Worm (Caenorhabditis elegans) whole organism, L2 larva: Measurements from ENCODE around the gene hmp-1.

Source experiments
- C34F6.9 ChIP-seq: fragments of 150-350 bp; optimal IDR thresholded peaks from 2 replicates; lab custom pipeline; 2014; ENCODE audit warnings: missing biosample characterization, missing genetic modification characterization
- F13H6.1 ChIP-seq: sonication (generic microtip); optimal IDR thresholded peaks from 2 replicates; lab custom pipeline; 2016; ENCODE audit warnings: missing genetic modification characterization, missing compliant biosample characterization
- R02D3.7 ChIP-seq: fragments of 150-350 bp; optimal IDR thresholded peaks from 2 replicates; lab custom pipeline; 2014; ENCODE audit warnings: missing biosample characterization, missing genetic modification characterization
- Y55F3AM.14 ChIP-seq: fragments of 200-800 bp; sonication (Bioruptor generic); optimal IDR thresholded peaks from 2 replicates; lab custom pipeline; 2018; ENCODE audit warnings: mild to moderate bottlenecking, missing genetic modification characterization, missing compliant biosample characterization
- ZK546.5 ChIP-seq: sonication (generic microtip); optimal IDR thresholded peaks from 2 replicates; lab custom pipeline; 2017; ENCODE audit warnings: missing biosample characterization, missing genetic modification characterization
- alr-1 ChIP-seq: fragments of 150-350 bp; optimal IDR thresholded peaks from 2 replicates; lab custom pipeline; 2014; ENCODE audit warnings: missing biosample characterization, missing genetic modification characterization
- aly-2 ChIP-seq: fragments of 150-350 bp; optimal IDR thresholded peaks from 2 replicates; lab custom pipeline; 2014; ENCODE audit warnings: missing biosample characterization, missing genetic modification characterization
- ama-1 ChIP-seq: fragments of 150-350 bp; optimal IDR thresholded peaks from 2 replicates; lab custom pipeline; 2018; ENCODE audit warnings: inconsistent platforms
- blmp-1 ChIP-seq: sonication (generic microtip); optimal IDR thresholded peaks from 2 replicates; lab custom pipeline; 2017; ENCODE audit warnings: missing genetic modification characterization, mild to moderate bottlenecking, missing compliant biosample characterization, antibody characterized with exemption, moderate library complexity; ENCODE audit not compliant: insufficient read depth
- ceh-16 ChIP-seq: fragments of 150-350 bp; optimal IDR thresholded peaks from 2 replicates; lab custom pipeline; 2014; ENCODE audit warnings: missing biosample characterization, missing genetic modification characterization
- ceh-82 ChIP-seq: fragments of 150-350 bp; optimal IDR thresholded peaks from 2 replicates; lab custom pipeline; 2014; ENCODE audit warnings: missing biosample characterization, missing genetic modification characterization
- crh-2 ChIP-seq: sonication (generic microtip); optimal IDR thresholded peaks from 2 replicates; lab custom pipeline; 2017; ENCODE audit warnings: missing biosample characterization, missing genetic modification characterization
- dmd-4 ChIP-seq: sonication (generic microtip); optimal IDR thresholded peaks from 2 replicates; lab custom pipeline; 2017; ENCODE audit warnings: missing biosample characterization, missing genetic modification characterization
- egl-27 ChIP-seq: sonication (generic microtip); optimal IDR thresholded peaks from 3 replicates; lab custom pipeline; 2017; ENCODE audit warnings: missing biosample characterization, missing genetic modification reagents, missing genetic modification characterization
- elt-1 ChIP-seq: fragments of 150-350 bp; optimal IDR thresholded peaks from 2 replicates; lab custom pipeline; 2014; ENCODE audit warnings: missing biosample characterization, missing genetic modification characterization
- elt-3 ChIP-seq: sonication (generic microtip); optimal IDR thresholded peaks from 2 replicates; lab custom pipeline; 2017; ENCODE audit warnings: missing biosample characterization, missing genetic modification characterization
- fos-1 ChIP-seq: fragments of 150-350 bp; optimal IDR thresholded peaks from 2 replicates; lab custom pipeline; 2014; ENCODE audit warnings: missing biosample characterization, missing genetic modification characterization
- gmeb-1 ChIP-seq: fragments of 150-350 bp; optimal IDR thresholded peaks from 2 replicates; lab custom pipeline; 2014; ENCODE audit warnings: missing biosample characterization, missing genetic modification characterization
- lin-11 ChIP-seq: fragments of 150-350 bp; sonication (generic microtip); optimal IDR thresholded peaks from 2 replicates; lab custom pipeline; 2014; ENCODE audit warnings: missing biosample characterization, missing genetic modification characterization, inconsistent platforms, mixed read lengths
- lin-13 ChIP-seq: fragments of 150-350 bp; optimal IDR thresholded peaks from 2 replicates; lab custom pipeline; 2014; ENCODE audit warnings: missing biosample characterization, missing genetic modification reagents, missing genetic modification characterization
- lin-39 ChIP-seq: fragments of 150-350 bp; optimal IDR thresholded peaks from 2 replicates; lab custom pipeline; 2014; ENCODE audit warnings: missing biosample characterization, missing genetic modification reagents, missing genetic modification characterization
- lsy-2 ChIP-seq, 2 experiments: fragments of 150-350 bp in 1 of 2; sonication (generic microtip) in 1 of 2; optimal IDR thresholded peaks; 2 replicates each; lab custom pipeline; 2014 to 2017; ENCODE audit warnings: missing biosample characterization in 2 of 2, missing genetic modification characterization in 2 of 2
- mab-5 ChIP-seq: fragments of 150-350 bp; optimal IDR thresholded peaks from 2 replicates; lab custom pipeline; 2014; ENCODE audit warnings: missing biosample characterization, missing genetic modification characterization
- mbf-1 ChIP-seq: sonication (generic microtip); optimal IDR thresholded peaks from 2 replicates; lab custom pipeline; 2017; ENCODE audit warnings: missing biosample characterization, missing genetic modification characterization
- mdl-1 ChIP-seq, 2 experiments: fragments of 150-350 bp in 1 of 2; sonication (generic microtip) in 1 of 2; optimal IDR thresholded peaks; 2 replicates each; lab custom pipeline; 2017; ENCODE audit warnings: missing biosample characterization in 2 of 2, missing genetic modification characterization in 2 of 2
- nhr-10 ChIP-seq: sonication (generic microtip); optimal IDR thresholded peaks from 2 replicates; lab custom pipeline; 2017; ENCODE audit warnings: missing biosample characterization, missing genetic modification characterization
- nhr-11 ChIP-seq: fragments of 150-350 bp; optimal IDR thresholded peaks from 2 replicates; lab custom pipeline; 2014; ENCODE audit warnings: missing biosample characterization, missing genetic modification characterization
- nhr-12 ChIP-seq: fragments of 150-350 bp; optimal IDR thresholded peaks from 2 replicates; lab custom pipeline; 2014; ENCODE audit warnings: missing biosample characterization, missing genetic modification characterization
- nhr-129 ChIP-seq: fragments of 150-350 bp; optimal IDR thresholded peaks from 2 replicates; lab custom pipeline; 2014; ENCODE audit warnings: missing biosample characterization, missing genetic modification characterization
- nhr-21 ChIP-seq: fragments of 150-350 bp; optimal IDR thresholded peaks from 2 replicates; lab custom pipeline; 2014; ENCODE audit warnings: missing biosample characterization, missing genetic modification characterization
- nhr-23 ChIP-seq: fragments of 150-350 bp; optimal IDR thresholded peaks from 2 replicates; lab custom pipeline; 2014; ENCODE audit warnings: missing biosample characterization, missing genetic modification reagents, missing genetic modification characterization
- nhr-237 ChIP-seq: fragments of 150-350 bp; optimal IDR thresholded peaks from 2 replicates; lab custom pipeline; 2014; ENCODE audit warnings: missing biosample characterization, missing genetic modification characterization
- nhr-25 ChIP-seq: fragments of 150-350 bp; sonication (generic microtip); optimal IDR thresholded peaks from 3 replicates; lab custom pipeline; 2014; ENCODE audit warnings: missing biosample characterization, missing genetic modification characterization
- nhr-6 ChIP-seq: fragments of 150-350 bp; optimal IDR thresholded peaks from 2 replicates; lab custom pipeline; 2014; ENCODE audit warnings: missing biosample characterization, missing genetic modification characterization
- nhr-77 ChIP-seq: fragments of 150-350 bp; optimal IDR thresholded peaks from 2 replicates; lab custom pipeline; 2014; ENCODE audit warnings: missing biosample characterization, missing genetic modification characterization
- peb-1 ChIP-seq: fragments of 150-350 bp; optimal IDR thresholded peaks from 2 replicates; lab custom pipeline; 2014; ENCODE audit warnings: missing biosample characterization, missing genetic modification characterization
- sem-4 ChIP-seq: fragments of 150-350 bp; optimal IDR thresholded peaks from 2 replicates; lab custom pipeline; 2014; ENCODE audit warnings: missing biosample characterization, missing genetic modification reagents, missing genetic modification characterization
- skn-1 ChIP-seq: sonication (generic microtip); optimal IDR thresholded peaks from 2 replicates; lab custom pipeline; 2017; ENCODE audit warnings: missing biosample characterization, missing genetic modification characterization
- sma-3 ChIP-seq: sonication (generic microtip); optimal IDR thresholded peaks from 2 replicates; lab custom pipeline; 2016; ENCODE audit warnings: missing genetic modification reagents, missing genetic modification characterization, missing compliant biosample characterization
- sma-9 ChIP-seq, 2 experiments: fragments of 150-350 bp in 1 of 2; sonication (generic microtip) in 1 of 2; optimal IDR thresholded peaks; 2 replicates each; lab custom pipeline; 2014 to 2016; ENCODE audit warnings: missing genetic modification characterization in 2 of 2, mild to moderate bottlenecking in 1 of 2, missing biosample characterization in 1 of 2, missing compliant biosample characterization in 1 of 2, missing genetic modification reagents in 1 of 2, moderate library complexity in 1 of 2
- snpc-4 ChIP-seq: fragments of 150-350 bp; optimal IDR thresholded peaks from 2 replicates; lab custom pipeline; 2014; ENCODE audit warnings: missing biosample characterization, missing genetic modification characterization
- unc-39 ChIP-seq: fragments of 150-350 bp; optimal IDR thresholded peaks from 2 replicates; lab custom pipeline; 2014; ENCODE audit warnings: missing biosample characterization, missing genetic modification characterization
- unc-55 ChIP-seq: fragments of 150-350 bp; sonication (generic microtip); optimal IDR thresholded peaks from 3 replicates; lab custom pipeline; 2014; ENCODE audit warnings: missing biosample characterization, missing genetic modification reagents, missing genetic modification characterization
- unc-62 ChIP-seq: fragments of 150-350 bp; optimal IDR thresholded peaks from 2 replicates; lab custom pipeline; 2014; ENCODE audit warnings: missing biosample characterization, missing genetic modification reagents, missing genetic modification characterization
- zag-1 ChIP-seq: fragments of 150-350 bp; optimal IDR thresholded peaks from 2 replicates; lab custom pipeline; 2014; ENCODE audit warnings: missing biosample characterization, missing genetic modification characterization
- ztf-1 ChIP-seq: fragments of 200-800 bp; sonication (Bioruptor generic); conservative IDR thresholded peaks from 2 replicates; pipeline ENCODE4 v1.3.6; 2022; ENCODE audit warnings: missing genetic modification characterization, missing compliant biosample characterization
- ztf-11 ChIP-seq: sonication (generic microtip); optimal IDR thresholded peaks from 2 replicates; lab custom pipeline; 2017; ENCODE audit warnings: missing biosample characterization, missing genetic modification characterization
- ztf-4 ChIP-seq: fragments of 150-350 bp; optimal IDR thresholded peaks from 2 replicates; lab custom pipeline; 2014; ENCODE audit warnings: missing biosample characterization, missing genetic modification characterization

hmp-1 gene

ce11 chrV:11801076-11801849 is 44.4 kb upstream of the hmp-1 start (continued):
- no peak for TF ChIP-seq unc-62 (GFP tag; lab: Kevin White, UChicago)
- TF ChIP-seq sma-9 (GFP tag; optimal IDR thresholded peaks at IDR 0.05; lab: Kevin White, UChicago): peak; percentile 95
- no peak for TF ChIP-seq sma-9 (tag; optimal IDR thresholded peaks at IDR 0.05; lab: Kevin White, UChicago)
- no peak for TF ChIP-seq ztf-1 (GFP tag; lab: Robert Waterston, UW)
- TF ChIP-seq nhr-23 (tag; lab: Kevin White, UChicago): no peak
- no peak for TF ChIP-seq nhr-6
- TF ChIP-seq ceh-82: no peak
- no peak for TF ChIP-seq nhr-12 (tag; lab: Kevin White, UChicago)
- no peak for TF ChIP-seq mab-5 (tag; lab: Kevin White, UChicago)
- no peak for TF ChIP-seq C34F6.9 (tag; lab: Kevin White, UChicago)
- no peak for TF ChIP-seq elt-3
- TF ChIP-seq ztf-4: no peak
- peak; percentile 76 for TF ChIP-seq fos-1 (tag; lab: Kevin White, UChicago)
- TF ChIP-seq lsy-2 (tag; optimal IDR thresholded peaks at IDR 0.05; lab: Kevin White, UChicago): peak in 1 of 2 experiments; percentile 57
- no peak for TF ChIP-seq skn-1
- TF ChIP-seq nhr-25: peak; percentile 70
- TF ChIP-seq unc-55 (GFP tag; lab: Kevin White, UChicago): no peak

ce11 chrV:11802508-11802907 is 43.2 kb upstream of the hmp-1 start:
- TF ChIP-seq nhr-129 (peak; percentile 31), ztf-11 (tag; lab: Kevin White, UChicago) (no peak), lsy-2 (tag; optimal IDR thresholded peaks at IDR 0.05; lab: Kevin White, UChicago) (peak in 1 of 2 experiments; percentile 60), gmeb-1 (tag; lab: Kevin White, UChicago) (peak; percentile 57), nhr-23 (tag; lab: Kevin White, UChicago) (no peak), nhr-237 (tag; lab: Kevin White, UChicago) (no peak), mbf-1 (tag; lab: Kevin White, UChicago) (no peak), lin-11 (tag; lab: Kevin White, UChicago) (no peak), unc-62 (GFP tag; lab: Kevin White, UChicago) (no peak), dmd-4 (tag; lab: Kevin White, UChicago) (no peak), C34F6.9 (tag; lab: Kevin White, UChicago) (no peak), ama-1 (lab: Kevin White, UChicago) (no peak), R02D3.7 (tag; lab: Kevin White, UChicago) (no peak), unc-39 (tag; lab: Kevin White, UChicago) (no peak), egl-27 (tag; lab: Kevin White, UChicago) (peak; percentile 91), alr-1 (tag; lab: Kevin White, UChicago) (no peak), blmp-1 (peak; percentile 97), ztf-1 (GFP tag; lab: Robert Waterston, UW) (no peak), ZK546.5 (tag; lab: Kevin White, UChicago) (no peak), elt-1 (tag; lab: Kevin White, UChicago) (no peak), crh-2 (tag; lab: Kevin White, UChicago) (peak; percentile 84), nhr-12 (tag; lab: Kevin White, UChicago) (no peak), F13H6.1 (tag; lab: Kevin White, UChicago) (peak; percentile 79), ztf-4 (no peak), nhr-6 (peak; percentile 54), nhr-11 (no peak), lin-13 (GFP tag; lab: Kevin White, UChicago) (no peak), lin-39 (tag; lab: Kevin White, UChicago) (no peak), nhr-10 (tag; lab: Kevin White, UChicago) (no peak), nhr-21 (peak; percentile 99), zag-1 (tag; lab: Kevin White, UChicago) (no peak), nhr-25 (peak; percentile 96), skn-1 (no peak), ceh-16 (tag; lab: Kevin White, UChicago) (no peak), unc-55 (GFP tag; lab: Kevin White, UChicago) (no peak), peb-1 (tag; lab: Kevin White, UChicago) (no peak), ceh-82 (no peak), sem-4 (tag; lab: Kevin White, UChicago) (peak; percentile 71), Y55F3AM.14 (GFP tag; lab: Kevin White, UChicago) (peak; percentile 83), fos-1 (tag; lab: Kevin White, UChicago) (peak; percentile 61), sma-9 (GFP tag; optimal IDR thresholded peaks at IDR 0.05; lab: Kevin White, UChicago) (peak; percentile 99), sma-9 (tag; optimal IDR thresholded peaks at IDR 0.05; lab: Kevin White, UChicago) (peak; percentile 15), nhr-77 (tag; lab: Kevin White, UChicago) (no peak), mdl-1 (tag; optimal IDR thresholded peaks at IDR 0.05; lab: Kevin White, UChicago) (peak; percentile 79 to 89), mab-5 (tag; lab: Kevin White, UChicago) (no peak), sma-3 (GFP tag; lab: Kevin White, UChicago) (peak; percentile 99), elt-3 (no peak), aly-2 (tag; lab: Kevin White, UChicago) (no peak), snpc-4 (tag; lab: Kevin White, UChicago) (no peak)
